Worm (Caenorhabditis elegans) whole organism, late embryonic: ENCODE results near the gene asd-1.

Experiments
- ahr-1 ChIP-seq: sonication (generic microtip); optimal IDR thresholded peaks from 2 replicates; lab custom pipeline; 2016; ENCODE audit warnings: missing genetic modification characterization, missing compliant biosample characterization
- ama-1 ChIP-seq: fragments of 150-350 bp; optimal IDR thresholded peaks from 2 replicates; lab custom pipeline; 2014
- ceh-34 ChIP-seq: sonication (generic microtip); optimal IDR thresholded peaks from 2 replicates; lab custom pipeline; 2016; ENCODE audit warnings: mild to moderate bottlenecking, missing genetic modification characterization, missing compliant biosample characterization
- ceh-9 ChIP-seq: sonication (generic microtip); optimal IDR thresholded peaks from 2 replicates; lab custom pipeline; 2016; ENCODE audit warnings: mild to moderate bottlenecking, missing genetic modification characterization, inconsistent platforms, missing compliant biosample characterization
- ets-4 ChIP-seq: sonication (generic microtip); optimal IDR thresholded peaks from 2 replicates; lab custom pipeline; 2016; ENCODE audit warnings: missing genetic modification characterization, missing compliant biosample characterization
- fkh-10 ChIP-seq: fragments of 150-350 bp; optimal IDR thresholded peaks from 2 replicates; lab custom pipeline; 2014; ENCODE audit warnings: missing biosample characterization, missing genetic modification reagents, missing genetic modification characterization
- lin-11 ChIP-seq: fragments of 200-800 bp; sonication (Bioruptor generic); optimal IDR thresholded peaks from 2 replicates; lab custom pipeline; 2018; ENCODE audit warnings: mild to moderate bottlenecking, missing genetic modification characterization, missing compliant biosample characterization
- pag-3 ChIP-seq: sonication (generic microtip); optimal IDR thresholded peaks from 2 replicates; lab custom pipeline; 2016; ENCODE audit warnings: missing compliant biosample characterization, missing genetic modification characterization, borderline replicate concordance
- pha-4 ChIP-seq: fragments of 150-350 bp; optimal IDR thresholded peaks from 2 replicates; lab custom pipeline; 2018; ENCODE audit warnings: missing biosample characterization, missing genetic modification reagents, missing genetic modification characterization
- pros-1 ChIP-seq: fragments of 150-350 bp; optimal IDR thresholded peaks from 2 replicates; lab custom pipeline; 2014; ENCODE audit warnings: missing biosample characterization, missing genetic modification reagents, missing genetic modification characterization
- tbx-7 ChIP-seq: sonication (generic microtip); optimal IDR thresholded peaks from 2 replicates; lab custom pipeline; 2016; ENCODE audit warnings: missing genotype, missing genetic modification characterization, missing compliant biosample characterization
- unc-55 ChIP-seq: sonication (generic microtip); optimal IDR thresholded peaks from 2 replicates; lab custom pipeline; 2017; ENCODE audit warnings: missing biosample characterization, missing genetic modification reagents, missing genetic modification characterization

DNA sequence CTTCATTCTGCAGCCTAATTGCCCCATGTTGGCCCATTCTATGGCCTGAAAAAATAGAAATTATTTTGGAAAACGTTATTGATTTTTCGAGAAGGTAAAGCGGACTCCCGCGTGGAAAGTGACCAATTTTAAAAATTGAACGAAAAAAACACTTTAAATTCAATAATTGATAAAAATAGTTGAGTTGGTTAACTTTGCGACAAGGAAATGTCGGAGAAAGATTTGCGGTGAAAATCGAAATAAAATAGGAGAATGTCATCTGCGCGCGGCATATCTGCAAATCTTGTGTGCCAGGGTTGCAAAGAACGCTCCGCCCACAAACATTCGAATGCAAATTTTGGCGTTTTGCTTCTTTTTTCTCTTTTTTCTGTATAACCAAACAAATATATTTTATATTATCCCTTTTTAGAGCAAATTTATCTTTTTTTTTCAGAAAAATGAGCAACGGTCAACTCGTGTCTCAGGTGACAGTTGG is 26.1 kb upstream of the asd-1 start, which contains the start of the genes rnf-121 and C16C10.4:
- TF ChIP-seq fkh-10 (GFP tag; lab: Kevin White, UChicago) (peak; percentile 64), lin-11 (tag; lab: Kevin White, UChicago) (peak; percentile 82), ahr-1 (tag; lab: Kevin White, UChicago) (peak; percentile 89), ets-4 (peak; percentile 69), tbx-7 (tag; lab: Kevin White, UChicago) (peak; percentile 59), unc-55 (no peak), ceh-9 (tag; lab: Kevin White, UChicago) (no peak), pha-4 (no peak), pag-3 (tag; lab: Kevin White, UChicago) (peak; percentile 37), pros-1 (peak; percentile 11), ceh-34 (tag; lab: Kevin White, UChicago) (peak; percentile 91), ama-1 (lab: Kevin White, UChicago) (no peak)
